Fruit fly (Drosophila melanogaster) whole organism, embryonic: ENCODE measurements around the gene CG7841.

Source experiments
- Atf3 ChIP-seq: fragments of 200-800 bp; sonication (Bioruptor generic); optimal IDR thresholded peaks from 3 replicates; lab custom pipeline; 2016; ENCODE audit warnings: missing biosample characterization, missing genetic modification characterization
- Bgb ChIP-seq: fragments of 200-800 bp; sonication (Bioruptor generic); IDR thresholded peaks from 2 replicates; pipeline ENCODE4 v1.3.6; 2022; ENCODE audit warnings: missing biosample characterization, missing genetic modification characterization; ENCODE audit not compliant: partially characterized antibody
- CG10147 ChIP-seq: fragments of 200-800 bp; sonication (Bioruptor generic); optimal IDR thresholded peaks from 2 replicates; lab custom pipeline; 2019; ENCODE audit warnings: missing biosample characterization, mild to moderate bottlenecking, missing genetic modification characterization, moderate library complexity
- CG11456 ChIP-seq: fragments of 200-800 bp; sonication (Bioruptor generic); IDR thresholded peaks from 3 replicates; pipeline ENCODE4 v1.3.6; 2022; ENCODE audit warnings: missing biosample characterization, missing genetic modification characterization
- CG15269 ChIP-seq: fragments of 200-800 bp; sonication (Bioruptor generic); optimal IDR thresholded peaks from 2 replicates; lab custom pipeline; 2018; ENCODE audit warnings: missing biosample characterization, mild to moderate bottlenecking, missing genetic modification characterization, moderate library complexity
- CG5245 ChIP-seq: fragments of 200-800 bp; sonication (Bioruptor generic); optimal IDR thresholded peaks from 3 replicates; lab custom pipeline; 2016; ENCODE audit warnings: missing biosample characterization, missing genetic modification characterization
- CTCF ChIP-seq: fragments of 200-800 bp; sonication (Bioruptor generic); optimal IDR thresholded peaks from 2 replicates; lab custom pipeline; 2017; ENCODE audit warnings: missing biosample characterization, mild to moderate bottlenecking, missing genetic modification characterization, moderate library complexity
- PHDP ChIP-seq: fragments of 200-800 bp; sonication (Bioruptor generic); optimal IDR thresholded peaks from 3 replicates; lab custom pipeline; 2018; ENCODE audit warnings: missing biosample characterization, mild to moderate bottlenecking, missing genetic modification characterization, moderate library complexity
- crol ChIP-seq: fragments of 200-800 bp; sonication (Bioruptor generic); IDR thresholded peaks from 2 replicates; pipeline ENCODE4 v1.3.6; 2022; ENCODE audit warnings: missing biosample characterization, missing genetic modification characterization
- emc ChIP-seq: fragments of 200-800 bp; sonication (Bioruptor generic); optimal IDR thresholded peaks from 2 replicates; lab custom pipeline; 2016; ENCODE audit warnings: missing biosample characterization, missing genetic modification characterization
- en ChIP-seq: fragments of 200-800 bp; sonication (Bioruptor generic); optimal IDR thresholded peaks from 2 replicates; lab custom pipeline; 2016; ENCODE audit warnings: missing biosample characterization, missing genetic modification characterization
- pita ChIP-seq: fragments of 200-800 bp; sonication (Bioruptor generic); optimal IDR thresholded peaks from 2 replicates; lab custom pipeline; 2017; ENCODE audit warnings: missing biosample characterization, mild to moderate bottlenecking, missing genetic modification characterization
- slbo ChIP-seq: fragments of 200-800 bp; sonication (Bioruptor generic); IDR thresholded peaks from 2 replicates; pipeline ENCODE4 v1.3.6; 2022; ENCODE audit warnings: missing biosample characterization, missing genetic modification characterization

dm6 chr3L:15496274-15496673 is 11.8 kb downstream of the CG7841 start, which contains the start of gene CG13455:
- TF ChIP-seq Atf3 (no peak), CG10147 (GFP tag; lab: Kevin White, UChicago) (no peak), emc (GFP tag; lab: Kevin White, UChicago) (no peak), CG15269 (tag; lab: Kevin White, UChicago) (no peak), slbo (GFP tag; lab: Robert Waterston, UW) (no peak), Bgb (GFP tag; lab: Robert Waterston, UW) (no peak), CG11456 (GFP tag; lab: Robert Waterston, UW) (no peak), CTCF (GFP tag; lab: Kevin White, UChicago) (no peak), PHDP (tag; lab: Kevin White, UChicago) (no peak), pita (GFP tag; lab: Kevin White, UChicago) (no peak), CG5245 (GFP tag; lab: Kevin White, UChicago) (no peak), en (no peak), crol (GFP tag; lab: Robert Waterston, UW) (no peak)
